Worm (Caenorhabditis elegans) whole organism, young adult: ENCODE results near the gene anmt-2.

Experiments
- ama-1 ChIP-seq, 3 experiments: fragments of 150-350 bp in 1 of 3; sonication (generic microtip) in 2 of 3; optimal IDR thresholded peaks; 2 replicates each; lab custom pipeline; 2014 to 2018; ENCODE audit warnings: missing biosample characterization in 2 of 3, missing genetic modification characterization in 2 of 3, missing genetic modification reagents in 2 of 3
- atf-7 ChIP-seq: sonication (generic microtip); optimal IDR thresholded peaks from 2 replicates; lab custom pipeline; 2017; ENCODE audit warnings: mild to moderate bottlenecking, missing genetic modification characterization, missing compliant biosample characterization
- die-1 ChIP-seq: sonication (generic microtip); optimal IDR thresholded peaks from 2 replicates; lab custom pipeline; 2016; ENCODE audit warnings: missing genotype, mild to moderate bottlenecking, missing genetic modification characterization, missing compliant biosample characterization
- unc-62 ChIP-seq: fragments of 150-350 bp; optimal IDR thresholded peaks from 2 replicates; lab custom pipeline; 2014; ENCODE audit warnings: missing biosample characterization, missing genetic modification reagents, missing genetic modification characterization
- ztf-22 ChIP-seq: fragments of 200-800 bp; sonication (Bioruptor generic); optimal IDR thresholded peaks from 2 replicates; lab custom pipeline; 2018; ENCODE audit warnings: mild to moderate bottlenecking, missing genetic modification characterization, moderate library complexity, missing compliant biosample characterization

DNA sequence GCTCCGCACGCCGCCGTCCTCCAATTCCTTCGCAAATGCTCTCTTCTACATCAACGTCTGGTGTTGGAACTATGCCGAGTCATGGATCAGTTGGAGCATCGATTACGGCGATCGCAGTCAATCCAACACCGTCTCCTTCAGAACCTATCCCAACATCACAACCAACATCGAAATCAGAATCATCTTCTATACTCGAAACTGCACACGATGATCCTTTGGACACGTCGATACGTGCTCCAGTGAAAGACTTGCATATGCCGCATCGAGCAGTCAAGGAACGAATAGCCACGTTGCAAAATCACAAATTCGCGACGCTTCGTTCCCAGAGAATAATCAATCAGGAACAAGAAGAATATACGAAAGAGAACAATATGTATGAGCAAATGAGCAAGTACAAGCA is 36.6 kb downstream of the anmt-2 start:
- TF ChIP-seq unc-62 (GFP tag; lab: Kevin White, UChicago) (no peak), ama-1 (optimal IDR thresholded peaks at IDR 0.05; lab: Kevin White, UChicago) (no peak), ama-1 (GFP tag; optimal IDR thresholded peaks at IDR 0.05; lab: Kevin White, UChicago) (no peak), die-1 (no peak), atf-7 (no peak), ztf-22 (GFP tag; lab: Kevin White, UChicago) (no peak)
